Worm (Caenorhabditis elegans): ENCODE results near the gene F49C12.7.

DNA sequence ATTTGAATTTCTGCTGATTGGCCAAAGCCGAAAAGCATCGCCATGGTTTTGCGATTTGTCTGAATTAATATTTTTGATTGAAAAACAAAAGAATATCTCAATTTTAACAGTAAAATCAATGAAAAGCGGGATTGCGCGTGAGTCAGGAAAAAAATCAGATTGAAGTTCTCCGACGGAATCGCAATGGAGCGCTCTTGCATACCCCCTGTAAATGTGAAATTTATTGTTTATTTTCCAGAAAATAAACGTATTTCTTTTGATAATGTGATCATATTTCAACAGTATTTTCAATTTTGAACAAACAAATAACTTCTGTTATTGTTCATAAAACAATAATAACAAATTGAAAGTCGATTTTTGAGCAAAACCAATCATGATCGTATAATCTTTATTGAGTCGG lies 28.9 kb upstream of the F49C12.7 start, which contains the start of gene vps-26:
- TF ChIP-seq ama-1 (optimal IDR thresholded peaks at IDR 0.05) (no peak), unc-55 (GFP tag; optimal IDR thresholded peaks at IDR 0.05) (no peak), zip-5 (tag; optimal IDR thresholded peaks at IDR 0.05) (no peak), T23F11.4 (GFP tag; optimal IDR thresholded peaks at IDR 0.05) (no peak), pqm-1 (tag; optimal IDR thresholded peaks at IDR 0.05) (no peak), eyg-1 (tag; optimal IDR thresholded peaks at IDR 0.05) (no peak), elt-4 (tag; optimal IDR thresholded peaks at IDR 0.05) (no peak), unc-42 (tag; optimal IDR thresholded peaks at IDR 0.05) (no peak), rnt-1 (tag; optimal IDR thresholded peaks at IDR 0.05) (no peak)
